Worm (Caenorhabditis elegans): ENCODE data around the gene hpo-31.

Gene hpo-31

ce11 chrV:13840909-13841308 is 18.1 kb downstream of the hpo-31 start, which contains the start of gene srx-17:
TSS of gene srx-17 (plus strand) at chrV:13841209.
- no peak for TF ChIP-seq pros-1 (tag; optimal IDR thresholded peaks at IDR 0.05)
- TF ChIP-seq C08G9.2 (tag; optimal IDR thresholded peaks at IDR 0.05), result no peak
- TF ChIP-seq tbx-2 (tag; optimal IDR thresholded peaks at IDR 0.05), result no peak
- no peak for TF ChIP-seq pqm-1 (tag; optimal IDR thresholded peaks at IDR 0.05)
- no peak for TF ChIP-seq unc-55 (GFP tag; optimal IDR thresholded peaks at IDR 0.05)
- TF ChIP-seq dmd-4 (tag; optimal IDR thresholded peaks at IDR 0.05; ENCODE audit: borderline replicate concordance), result no peak
- no peak for TF ChIP-seq zip-5 (tag; optimal IDR thresholded peaks at IDR 0.05)
- no peak for TF ChIP-seq F13H6.1 (tag; optimal IDR thresholded peaks at IDR 0.05)
- no peak for TF ChIP-seq ama-1 (optimal IDR thresholded peaks at IDR 0.05)
- no peak for TF ChIP-seq fax-1 (tag; optimal IDR thresholded peaks at IDR 0.05)
- no peak for TF ChIP-seq ceh-6 (GFP tag; optimal IDR thresholded peaks at IDR 0.05)

- TF ChIP-seq F13H6.1 (tag; optimal IDR thresholded peaks at IDR 0.05) (no peak), ceh-24 (tag; optimal IDR thresholded peaks at IDR 0.05) (no peak), odd-2 (tag; optimal IDR thresholded peaks at IDR 0.05) (no peak), ttx-3 (tag; optimal IDR thresholded peaks at IDR 0.05) (no peak), pros-1 (tag; optimal IDR thresholded peaks at IDR 0.05) (no peak), C08G9.2 (tag; optimal IDR thresholded peaks at IDR 0.05) (no peak), unc-55 (GFP tag; optimal IDR thresholded peaks at IDR 0.05) (no peak)
Observed at ce11 chrV:13843147-13843546, 20.3 kb downstream of the hpo-31 start, which contains the start of gene srx-130. TSS of gene srx-130 (plus strand) at chrV:13843447.

ce11 chrV:13845136-13845535 is 22.3 kb downstream of the hpo-31 start, which contains the start of gene srx-131:
TSS of gene srx-131 (plus strand) at chrV:13845436.
- TF ChIP-seq pax-1 (tag; optimal IDR thresholded peaks at IDR 0.05) (no peak), ceh-45 (GFP tag; IDR thresholded peaks at IDR 0.05) (no peak), ceh-22 (tag; optimal IDR thresholded peaks at IDR 0.05) (no peak), hlh-13 (GFP tag; optimal IDR thresholded peaks at IDR 0.05) (no peak), tbx-2 (tag; optimal IDR thresholded peaks at IDR 0.05) (no peak), ahr-1 (tag; optimal IDR thresholded peaks at IDR 0.05) (no peak), ceh-30 (tag; optimal IDR thresholded peaks at IDR 0.05) (no peak), nfya-1 (tag; optimal IDR thresholded peaks at IDR 0.05) (no peak), unc-3 (GFP tag; conservative IDR thresholded peaks at IDR 0.05) (no peak), unc-3 (tag; optimal IDR thresholded peaks at IDR 0.05) (no peak), fkh-6 (tag; optimal IDR thresholded peaks at IDR 0.05) (no peak), ets-4 (tag; optimal IDR thresholded peaks at IDR 0.05) (no peak), odd-2 (tag; optimal IDR thresholded peaks at IDR 0.05) (no peak), ceh-34 (tag; optimal IDR thresholded peaks at IDR 0.05) (no peak), ceh-14 (tag; optimal IDR thresholded peaks at IDR 0.05) (no peak), ceh-6 (GFP tag; optimal IDR thresholded peaks at IDR 0.05) (no peak), dmd-4 (tag; optimal IDR thresholded peaks at IDR 0.05; ENCODE audit: borderline replicate concordance) (no peak), pat-9 (tag; optimal IDR thresholded peaks at IDR 0.05) (no peak), ttx-3 (tag; optimal IDR thresholded peaks at IDR 0.05) (no peak)

- TF ChIP-seq unc-42 (tag; optimal IDR thresholded peaks at IDR 0.05), result no peak
- no peak for TF ChIP-seq C38D4.7 (GFP tag; optimal IDR thresholded peaks at IDR 0.05)
- TF ChIP-seq hlh-8 (tag; optimal IDR thresholded peaks at IDR 0.05), result no peak
- no peak for TF ChIP-seq nhr-11 (tag; optimal IDR thresholded peaks at IDR 0.05)
- no peak for TF ChIP-seq madf-2 (tag; optimal IDR thresholded peaks at IDR 0.05)
Observed at ce11 chrV:13848379-13848778, 25.5 kb downstream of the hpo-31 start, which contains the start of gene srx-133. TSS of gene srx-133 (plus strand) at chrV:13848679.

ce11 chrV:13850170-13850569 is 27.3 kb downstream of the hpo-31 start, which contains the start of gene hpx-2:
TSS of gene hpx-2 (plus strand) at chrV:13850470.
- no peak for TF ChIP-seq hlh-13 (GFP tag; optimal IDR thresholded peaks at IDR 0.05)
- TF ChIP-seq ceh-45 (GFP tag; IDR thresholded peaks at IDR 0.05), result no peak
- no peak for TF ChIP-seq rnt-1 (tag; optimal IDR thresholded peaks at IDR 0.05)
- no peak for TF ChIP-seq fkh-6 (tag; optimal IDR thresholded peaks at IDR 0.05)
